Fruit fly (Drosophila melanogaster): Measurements from ENCODE around the gene CG18284.
A peak's percentile ranks its signal among the peaks of the same experiment; 100 is the strongest.

Gene CG18284

dm6 chr2L:10685666-10686065 is 41.9 kb downstream of the CG18284 start (continued):
- TF ChIP-seq dmrt99B (tag; optimal IDR thresholded peaks at IDR 0.05) (no peak), CG34422 (GFP tag; IDR thresholded peaks at IDR 0.05) (no peak), HLH3B (GFP tag; IDR thresholded peaks at IDR 0.05) (no peak), vnd (GFP tag; IDR thresholded peaks at IDR 0.05; ENCODE audit: partially characterized antibody) (0 out of 3 replicates have a peak, but pooled peaks have one; percentile 29), grau (tag; optimal IDR thresholded peaks at IDR 0.05) (peak; percentile 18), H2.0 (GFP tag; IDR thresholded peaks at IDR 0.05) (no peak), CG10979 (tag; optimal IDR thresholded peaks at IDR 0.05) (no peak), fu2 (GFP tag; optimal IDR thresholded peaks at IDR 0.05) (no peak), tx (GFP tag; optimal IDR thresholded peaks at IDR 0.05) (no peak), kay (GFP tag; optimal IDR thresholded peaks at IDR 0.05) (no peak), CG31441 (GFP tag; IDR thresholded peaks at IDR 0.05) (no peak), Bgb (GFP tag; IDR thresholded peaks at IDR 0.05; ENCODE audit: partially characterized antibody) (no peak), Dfd (GFP tag; optimal IDR thresholded peaks at IDR 0.05) (no peak), Lim3 (GFP tag; IDR thresholded peaks at IDR 0.05) (no peak), pho (GFP tag; optimal IDR thresholded peaks at IDR 0.05) (peak; percentile 17), inv (GFP tag; IDR thresholded peaks at IDR 0.05; ENCODE audit: partially characterized antibody) (no peak), Eip74EF (GFP tag; optimal IDR thresholded peaks at IDR 0.05) (no peak), Bteb2 (GFP tag; optimal IDR thresholded peaks at IDR 0.05) (no peak), nmo (GFP tag; optimal IDR thresholded peaks at IDR 0.05) (no peak), dm (GFP tag; optimal IDR thresholded peaks at IDR 0.05) (no peak), CoRest (tag; optimal IDR thresholded peaks at IDR 0.05) (peak; percentile 29), Abd-B (GFP tag; optimal IDR thresholded peaks at IDR 0.05) (peak; percentile 33), Side (GFP tag; optimal IDR thresholded peaks at IDR 0.05) (no peak), Dbx (GFP tag; IDR thresholded peaks at IDR 0.05) (0 out of 3 replicates have a peak, but pooled peaks have one; percentile 15), vvl (GFP tag; IDR thresholded peaks at IDR 0.05) (peak; percentile 72), tap (tag; optimal IDR thresholded peaks at IDR 0.05) (no peak), CG1529 (GFP tag; optimal IDR thresholded peaks at IDR 0.05) (no peak), Lhr (GFP tag; optimal IDR thresholded peaks at IDR 0.05) (no peak), Sox102F (GFP tag; optimal IDR thresholded peaks at IDR 0.05) (no peak), Ravus (GFP tag; IDR thresholded peaks at IDR 0.05) (no peak), Tbp (GFP tag; optimal IDR thresholded peaks at IDR 0.05) (no peak), wek (GFP tag; optimal IDR thresholded peaks at IDR 0.05) (no peak), toy (GFP tag; IDR thresholded peaks at IDR 0.05) (no peak), CG3281 (GFP tag; optimal IDR thresholded peaks at IDR 0.05) (no peak), Scr (GFP tag; IDR thresholded peaks at IDR 0.05; ENCODE audit: partially characterized antibody) (no peak), sima (GFP tag; optimal IDR thresholded peaks at IDR 0.05) (no peak), crc (GFP tag; optimal IDR thresholded peaks at IDR 0.05) (no peak), prd (optimal IDR thresholded peaks at IDR 0.05) (no peak), prd (GFP tag; IDR thresholded peaks at IDR 0.05) (0 out of 3 replicates have a peak, but pooled peaks have one; percentile 13), gsb-n (tag; optimal IDR thresholded peaks at IDR 0.05) (no peak), emc (GFP tag; optimal IDR thresholded peaks at IDR 0.05) (no peak), CG5180 (GFP tag; optimal IDR thresholded peaks at IDR 0.05) (no peak), CG6854 (GFP tag; optimal IDR thresholded peaks at IDR 0.05) (no peak), wor (GFP tag; IDR thresholded peaks at IDR 0.05) (no peak), sisA (GFP tag; IDR thresholded peaks at IDR 0.05) (peak; percentile 26; the same call in 1 of the 2 replicates), CG3726 (GFP tag; IDR thresholded peaks at IDR 0.05) (no peak), Xrp1 (GFP tag; IDR thresholded peaks at IDR 0.05) (no peak), HLH54F (GFP tag; optimal IDR thresholded peaks at IDR 0.05) (no peak), CG4854 (GFP tag; optimal IDR thresholded peaks at IDR 0.05) (no peak), D19B (GFP tag; optimal IDR thresholded peaks at IDR 0.05) (peak; percentile 79), Neu2 (GFP tag; optimal IDR thresholded peaks at IDR 0.05; ENCODE audit: borderline replicate concordance) (no peak), CG13123 (GFP tag; optimal IDR thresholded peaks at IDR 0.05) (no peak)
